Fruit fly (Drosophila melanogaster) whole organism, embryonic: ENCODE results near the gene trr.
A peak's percentile ranks its signal among the peaks of the same experiment; 100 is the strongest.

ENCODE experiments used
- Atf3 ChIP-seq: fragments of 200-800 bp; sonication (Bioruptor generic); optimal IDR thresholded peaks from 3 replicates; lab custom pipeline; 2016; ENCODE audit warnings: missing biosample characterization, missing genetic modification characterization
- Bdp1 ChIP-seq: fragments of 200-800 bp; sonication (Bioruptor generic); optimal IDR thresholded peaks from 3 replicates; lab custom pipeline; 2016; ENCODE audit warnings: missing biosample characterization, missing genetic modification characterization
- Bgb ChIP-seq: fragments of 200-800 bp; sonication (Bioruptor generic); IDR thresholded peaks from 2 replicates; pipeline ENCODE4 v1.3.6; 2022; ENCODE audit warnings: missing biosample characterization, missing genetic modification characterization; ENCODE audit not compliant: partially characterized antibody
- CG10366 ChIP-seq: fragments of 200-800 bp; sonication (Bioruptor generic); IDR thresholded peaks from 2 replicates; pipeline ENCODE4 v1.3.6; 2022; ENCODE audit warnings: missing biosample characterization, missing genetic modification characterization
- CG10565 ChIP-seq: fragments of 200-800 bp; sonication (Bioruptor generic); optimal IDR thresholded peaks from 3 replicates; lab custom pipeline; 2016; ENCODE audit warnings: missing biosample characterization, mild to moderate bottlenecking, missing genetic modification characterization
- CG10654 ChIP-seq: fragments of 200-800 bp; sonication (Bioruptor generic); optimal IDR thresholded peaks from 2 replicates; lab custom pipeline; 2016; ENCODE audit warnings: missing biosample characterization, missing genetic modification characterization
- CG11695 ChIP-seq: fragments of 200-800 bp; sonication (Bioruptor generic); IDR thresholded peaks from 3 replicates; pipeline ENCODE4 v1.3.6; 2022; ENCODE audit warnings: missing biosample characterization, missing genetic modification characterization
- CG1233 ChIP-seq: fragments of 200-800 bp; sonication (Bioruptor generic); optimal IDR thresholded peaks from 4 replicates; lab custom pipeline; 2018; ENCODE audit warnings: missing biosample characterization, mild to moderate bottlenecking, missing genetic modification characterization
- CG13624 ChIP-seq: fragments of 200-800 bp; sonication (Bioruptor generic); optimal IDR thresholded peaks from 2 replicates; lab custom pipeline; 2016; ENCODE audit warnings: missing biosample characterization, missing genetic modification characterization
- CG13775 ChIP-seq: fragments of 200-800 bp; sonication (Bioruptor generic); optimal IDR thresholded peaks from 3 replicates; lab custom pipeline; 2017; ENCODE audit warnings: missing biosample characterization, mild to moderate bottlenecking, missing genetic modification characterization
- CG14860 ChIP-seq: fragments of 200-800 bp; sonication (Bioruptor generic); IDR thresholded peaks from 3 replicates; pipeline ENCODE4 v1.3.6; 2022; ENCODE audit warnings: missing biosample characterization, missing genetic modification characterization; ENCODE audit not compliant: partially characterized antibody
- CG17186 ChIP-seq: fragments of 200-800 bp; sonication (Bioruptor generic); optimal IDR thresholded peaks from 3 replicates; lab custom pipeline; 2017; ENCODE audit warnings: missing biosample characterization, missing genetic modification reagents, missing genetic modification characterization
- CG17328 ChIP-seq: fragments of 200-800 bp; sonication (Bioruptor generic); IDR thresholded peaks from 2 replicates; pipeline ENCODE4 v1.3.6; 2022; ENCODE audit warnings: missing biosample characterization, missing genetic modification characterization
- CG17361 ChIP-seq: fragments of 200-800 bp; sonication (Bioruptor generic); IDR thresholded peaks from 3 replicates; pipeline ENCODE4 v1.3.6; 2022; ENCODE audit warnings: missing biosample characterization, missing genetic modification characterization
- CG18011 ChIP-seq: fragments of 200-800 bp; sonication (Bioruptor generic); optimal IDR thresholded peaks from 2 replicates; lab custom pipeline; 2017; ENCODE audit warnings: missing biosample characterization, missing genetic modification characterization, mild to moderate bottlenecking, moderate library complexity, missing genotype
- CG18599 ChIP-seq: fragments of 200-800 bp; sonication (Bioruptor generic); optimal IDR thresholded peaks from 3 replicates; lab custom pipeline; 2017; ENCODE audit warnings: missing biosample characterization, missing genetic modification characterization, mild to moderate bottlenecking, moderate library complexity, missing genetic modification reagents
- CG31365 ChIP-seq: fragments of 200-800 bp; sonication (Bioruptor generic); optimal IDR thresholded peaks from 2 replicates; lab custom pipeline; 2018; ENCODE audit warnings: missing biosample characterization, mild to moderate bottlenecking, missing genetic modification characterization
- CG31388 ChIP-seq: fragments of 200-800 bp; sonication (Bioruptor generic); optimal IDR thresholded peaks from 2 replicates; lab custom pipeline; 2016; ENCODE audit warnings: missing biosample characterization, missing genetic modification characterization
- CG31441 ChIP-seq: fragments of 200-800 bp; sonication (Bioruptor generic); IDR thresholded peaks from 2 replicates; pipeline ENCODE4 v1.3.6; 2022; ENCODE audit warnings: missing biosample characterization, missing genetic modification characterization
- CG3726 ChIP-seq: fragments of 200-800 bp; sonication (Bioruptor generic); IDR thresholded peaks from 3 replicates; pipeline ENCODE4, ENCODE4 v1.3.6; 2022; ENCODE audit warnings: missing biosample characterization, missing genetic modification characterization
- CG42726 ChIP-seq: fragments of 200-800 bp; sonication (Bioruptor generic); IDR thresholded peaks from 2 replicates; pipeline ENCODE4 v1.3.6; 2022; ENCODE audit warnings: missing biosample characterization, missing genetic modification characterization; ENCODE audit not compliant: partially characterized antibody
- CG7271 ChIP-seq: fragments of 200-800 bp; sonication (Bioruptor generic); optimal IDR thresholded peaks from 2 replicates; lab custom pipeline; 2018; ENCODE audit warnings: missing biosample characterization, mild to moderate bottlenecking, missing genetic modification characterization, moderate library complexity
- CG7786 ChIP-seq: fragments of 200-800 bp; sonication (Bioruptor generic); optimal IDR thresholded peaks from 2 replicates; lab custom pipeline; 2016; ENCODE audit warnings: missing biosample characterization, missing genetic modification characterization
- CG7928 ChIP-seq: fragments of 200-800 bp; sonication (Bioruptor generic); optimal IDR thresholded peaks from 2 replicates; lab custom pipeline; 2017; ENCODE audit warnings: missing biosample characterization, mild to moderate bottlenecking, missing genetic modification characterization
- CG9609 ChIP-seq: fragments of 200-800 bp; sonication (Bioruptor generic); optimal IDR thresholded peaks from 3 replicates; lab custom pipeline; 2016; ENCODE audit warnings: missing biosample characterization, missing genetic modification characterization
- CTCF ChIP-seq: fragments of 200-800 bp; sonication (Bioruptor generic); optimal IDR thresholded peaks from 2 replicates; lab custom pipeline; 2017; ENCODE audit warnings: missing biosample characterization, mild to moderate bottlenecking, missing genetic modification characterization, moderate library complexity
- D ChIP-seq, 2 experiments: fragments of 200-800 bp in 1 of 2; fragments of >200 bp in 1 of 2; sonication (Bioruptor generic) in 1 of 2; optimal IDR thresholded peaks; 2 replicates in 1 of 2; 3 replicates in 1 of 2; lab custom pipeline; 2017; ENCODE audit warnings: mild to moderate bottlenecking in 1 of 2, missing biosample characterization in 1 of 2, missing genetic modification characterization in 1 of 2, missing genetic modification reagents in 1 of 2
- Dip3 ChIP-seq: fragments of 200-800 bp; sonication (Bioruptor generic); optimal IDR thresholded peaks from 3 replicates; lab custom pipeline; 2016; ENCODE audit warnings: missing biosample characterization, missing genetic modification characterization
- Ets65A ChIP-seq: fragments of 200-800 bp; sonication (Bioruptor generic); peaks from one replicate; lab custom pipeline; 2016; ENCODE audit warnings: missing biosample characterization, missing genetic modification characterization
- Gsc ChIP-seq: fragments of 200-800 bp; sonication (Bioruptor generic); IDR thresholded peaks from 2 replicates; pipeline ENCODE4 v1.3.6; 2022; ENCODE audit warnings: missing biosample characterization, missing genetic modification characterization
- HLH54F ChIP-seq: fragments of 200-800 bp; sonication (Bioruptor generic); optimal IDR thresholded peaks from 3 replicates; lab custom pipeline; 2016; ENCODE audit warnings: missing biosample characterization, missing genetic modification characterization
- Lpt ChIP-seq: fragments of >200 bp; optimal IDR thresholded peaks from 2 replicates; lab custom pipeline; 2018; ENCODE audit warnings: missing biosample characterization, missing genetic modification characterization
- Max ChIP-seq: fragments of 200-800 bp; sonication (Bioruptor generic); optimal IDR thresholded peaks from 2 replicates; lab custom pipeline; 2016; ENCODE audit warnings: missing biosample characterization, mild to moderate bottlenecking, missing genetic modification characterization
- Optix ChIP-seq: fragments of 200-800 bp; sonication (Bioruptor generic); IDR thresholded peaks from 3 replicates; pipeline ENCODE4 v1.3.6; 2022; ENCODE audit warnings: missing biosample characterization, missing genetic modification characterization
- Side ChIP-seq: fragments of 200-800 bp; sonication (Bioruptor generic); optimal IDR thresholded peaks from 2 replicates; lab custom pipeline; 2016; ENCODE audit warnings: missing biosample characterization, missing genetic modification characterization
- Sry-δ ChIP-seq: fragments of 200-800 bp; sonication (Bioruptor generic); optimal IDR thresholded peaks from 2 replicates; lab custom pipeline; 2016; ENCODE audit warnings: missing biosample characterization, missing genetic modification characterization
- ab ChIP-seq: fragments of 200-800 bp; sonication (Bioruptor generic); optimal IDR thresholded peaks from 2 replicates; lab custom pipeline; 2016; ENCODE audit warnings: missing biosample characterization, missing genetic modification characterization
- ash1 ChIP-seq: fragments of 200-800 bp; sonication (Bioruptor generic); optimal IDR thresholded peaks from 2 replicates; lab custom pipeline; 2018; ENCODE audit warnings: missing biosample characterization, mild to moderate bottlenecking, missing genetic modification characterization
- cas ChIP-seq: fragments of 200-800 bp; sonication (Bioruptor generic); IDR thresholded peaks from 2 replicates; pipeline ENCODE4 v1.3.6; 2022; ENCODE audit warnings: missing biosample characterization, missing genetic modification characterization
- dati ChIP-seq: fragments of 200-800 bp; sonication (Bioruptor generic); IDR thresholded peaks from 2 replicates; pipeline ENCODE4 v1.3.6; 2022; ENCODE audit warnings: missing biosample characterization, missing genetic modification characterization
- dm ChIP-seq: fragments of 200-800 bp; sonication (Bioruptor generic); optimal IDR thresholded peaks from 3 replicates; lab custom pipeline; 2016; ENCODE audit warnings: missing biosample characterization, missing genetic modification characterization
- ewg ChIP-seq: fragments of 200-800 bp; sonication (Bioruptor generic); optimal IDR thresholded peaks from 3 replicates; lab custom pipeline; 2017; ENCODE audit warnings: mild to moderate bottlenecking, missing biosample characterization, missing genetic modification reagents, missing genetic modification characterization
- fd102C ChIP-seq: fragments of 200-800 bp; sonication (Bioruptor generic); optimal IDR thresholded peaks from 2 replicates; lab custom pipeline; 2018; ENCODE audit warnings: missing biosample characterization, mild to moderate bottlenecking, missing genetic modification characterization, moderate library complexity
- lilli ChIP-seq: fragments of 200-800 bp; sonication (Bioruptor generic); optimal IDR thresholded peaks from 3 replicates; lab custom pipeline; 2016; ENCODE audit warnings: missing biosample characterization, missing genetic modification characterization
- psq ChIP-seq: fragments of 200-800 bp; sonication (Bioruptor generic); optimal IDR thresholded peaks from 2 replicates; lab custom pipeline; 2017; ENCODE audit warnings: missing biosample characterization, missing genetic modification characterization
- sens ChIP-seq: fragments of 200-800 bp; sonication (Bioruptor generic); peaks from one replicate; lab custom pipeline; 2016; ENCODE audit warnings: missing biosample characterization, missing genetic modification characterization
- sens-2 ChIP-seq: fragments of 200-800 bp; sonication (Bioruptor generic); IDR thresholded peaks from 2 replicates; pipeline ENCODE4 v1.3.6; 2022; ENCODE audit warnings: missing biosample characterization, missing genetic modification characterization
- seq ChIP-seq: fragments of 200-800 bp; sonication (Bioruptor generic); IDR thresholded peaks from 2 replicates; pipeline ENCODE4 v1.3.6; 2022; ENCODE audit warnings: missing biosample characterization, missing genetic modification characterization
- slou ChIP-seq: fragments of 200-800 bp; sonication (Bioruptor generic); optimal IDR thresholded peaks from 3 replicates; lab custom pipeline; 2016; ENCODE audit warnings: missing biosample characterization, missing genetic modification characterization
- usp ChIP-seq: fragments of >200 bp; optimal IDR thresholded peaks from 2 replicates; lab custom pipeline; 2017; ENCODE audit warnings: missing biosample characterization, missing genetic modification characterization
- vfl ChIP-seq: fragments of 200-800 bp; sonication (Bioruptor generic); optimal IDR thresholded peaks from 2 replicates; lab custom pipeline; 2016; ENCODE audit warnings: missing biosample characterization, missing genetic modification characterization
- wor ChIP-seq: fragments of 200-800 bp; sonication (Bioruptor generic); IDR thresholded peaks from 2 replicates; pipeline ENCODE4 v1.3.6; 2022; ENCODE audit warnings: missing biosample characterization, missing genetic modification characterization
- zf30C ChIP-seq: fragments of 200-800 bp; sonication (Bioruptor generic); optimal IDR thresholded peaks from 3 replicates; lab custom pipeline; 2018; ENCODE audit warnings: missing biosample characterization, mild to moderate bottlenecking, missing genetic modification characterization

The trr gene

dm6 chrX:1889926-1890325 lies at the start of gene trr, which contains the start of gene mRpL16 (continued):
- TF ChIP-seq Bgb (GFP tag; lab: Robert Waterston, UW): peak; percentile 66
- TF ChIP-seq Lpt (GFP tag; lab: Kevin White, UChicago): no peak
- peak; percentile 36 for TF ChIP-seq Atf3 (GFP tag; lab: Kevin White, UChicago)
- TF ChIP-seq sens (GFP tag; lab: Kevin White, UChicago): peak; percentile 86
- peak; percentile 49 for TF ChIP-seq HLH54F (GFP tag; lab: Kevin White, UChicago)
- TF ChIP-seq Gsc (GFP tag; lab: Robert Waterston, UW): no peak
- peak; percentile 24 for TF ChIP-seq dm (GFP tag; lab: Kevin White, UChicago)
- no peak for TF ChIP-seq CG31388 (GFP tag; lab: Kevin White, UChicago)
- TF ChIP-seq CTCF (GFP tag; lab: Kevin White, UChicago): no peak
- no peak for TF ChIP-seq CG1233 (GFP tag; lab: Kevin White, UChicago)
- peak; percentile 4 for TF ChIP-seq ewg (GFP tag; lab: Kevin White, UChicago)
- no peak for TF ChIP-seq CG3726 (GFP tag; lab: Robert Waterston, UW)
- no peak for TF ChIP-seq zf30C
- TF ChIP-seq dati (GFP tag; lab: Robert Waterston, UW): no peak
- no peak for TF ChIP-seq ash1 (GFP tag; lab: Kevin White, UChicago)
- TF ChIP-seq CG17361 (GFP tag; lab: Robert Waterston, UW): no peak; the same call in 2 of the 3 replicates
- peak; percentile 86 for TF ChIP-seq Ets65A (GFP tag; lab: Kevin White, UChicago)
- TF ChIP-seq sens-2 (GFP tag; lab: Robert Waterston, UW): no peak
- no peak for TF ChIP-seq CG10654
- TF ChIP-seq seq (GFP tag; lab: Robert Waterston, UW): peak; percentile 56; the same call in 1 of the 2 replicates
- TF ChIP-seq CG7786 (GFP tag; lab: Kevin White, UChicago): peak; percentile 58
- no peak for TF ChIP-seq CG42726
- peak; percentile 80 for TF ChIP-seq Sry-δ
- peak; percentile 39; the same call in 1 of the 3 replicates for TF ChIP-seq CG11695
- no peak for TF ChIP-seq slou (GFP tag; lab: Kevin White, UChicago)
- TF ChIP-seq vfl (GFP tag; lab: Kevin White, UChicago): no peak
- TF ChIP-seq CG18599 (GFP tag; lab: Kevin White, UChicago): no peak
- TF ChIP-seq CG7928 (GFP tag; lab: Kevin White, UChicago): peak; percentile 92
- peak; percentile 34 for TF ChIP-seq Dip3 (GFP tag; lab: Kevin White, UChicago)
- TF ChIP-seq fd102C: no peak
- peak; percentile 39 for TF ChIP-seq CG13624
- peak; percentile 29 for TF ChIP-seq CG18011
- TF ChIP-seq ab (GFP tag; lab: Kevin White, UChicago): no peak
- peak; percentile 14 for TF ChIP-seq CG7271
- peak; percentile 49 for TF ChIP-seq lilli (GFP tag; lab: Kevin White, UChicago)
- TF ChIP-seq wor (GFP tag; lab: Robert Waterston, UW): no peak
- peak; percentile 22 for TF ChIP-seq CG9609
- TF ChIP-seq Max (GFP tag; lab: Kevin White, UChicago): no peak
- no peak for TF ChIP-seq D (optimal IDR thresholded peaks at IDR 0.05; lab: Kevin White, UChicago)
- no peak for TF ChIP-seq D (GFP tag; optimal IDR thresholded peaks at IDR 0.05; lab: Kevin White, UChicago)
- no peak for TF ChIP-seq cas (GFP tag; lab: Robert Waterston, UW)
- no peak for TF ChIP-seq psq (GFP tag; lab: Kevin White, UChicago)
- TF ChIP-seq CG14860 (GFP tag; lab: Robert Waterston, UW): peak; percentile 28; the same call in 1 of the 3 replicates
- TF ChIP-seq CG31441 (GFP tag; lab: Robert Waterston, UW): no peak
- no peak for TF ChIP-seq CG17328 (GFP tag; lab: Robert Waterston, UW)
- TF ChIP-seq Side (GFP tag; lab: Kevin White, UChicago): peak; percentile 27
- no peak for TF ChIP-seq CG10565 (GFP tag; lab: Kevin White, UChicago)
- peak; percentile 40 for TF ChIP-seq CG13775 (GFP tag; lab: Kevin White, UChicago)
- TF ChIP-seq CG31365 (tag; lab: Kevin White, UChicago): no peak
- no peak for TF ChIP-seq Bdp1 (GFP tag; lab: Kevin White, UChicago)
- no peak for TF ChIP-seq usp (GFP tag; lab: Kevin White, UChicago)
- TF ChIP-seq Optix (GFP tag; lab: Robert Waterston, UW): 0 out of 3 replicates have a peak, but pooled peaks have one; percentile 40
- peak; percentile 32 for TF ChIP-seq CG17186 (GFP tag; lab: Kevin White, UChicago)
- peak; percentile 9; the same call in 1 of the 2 replicates for TF ChIP-seq CG10366
